Fruit fly (Drosophila melanogaster) whole organism, embryonic: ENCODE data around the gene Vago.
A peak's percentile ranks its signal among the peaks of the same experiment; 100 is the strongest.

ENCODE experiments used
- Asciz ChIP-seq: fragments of 200-800 bp; sonication (Bioruptor generic); optimal IDR thresholded peaks from 2 replicates; lab custom pipeline; 2017; ENCODE audit warnings: missing biosample characterization, mild to moderate bottlenecking, missing genetic modification characterization, missing genetic modification reagents
- B-H1 ChIP-seq: fragments of 200-800 bp; sonication (Bioruptor generic); IDR thresholded peaks from 3 replicates; pipeline ENCODE4 v1.3.6; 2022; ENCODE audit warnings: missing biosample characterization, missing genetic modification characterization
- CG10462 ChIP-seq: fragments of 200-800 bp; sonication (Bioruptor generic); optimal IDR thresholded peaks from 2 replicates; lab custom pipeline; 2016; ENCODE audit warnings: missing biosample characterization, missing genetic modification characterization
- CG12744 ChIP-seq: fragments of 200-800 bp; sonication (Bioruptor generic); optimal IDR thresholded peaks from 2 replicates; lab custom pipeline; 2016; ENCODE audit warnings: missing biosample characterization, missing genetic modification characterization
- CG15514 ChIP-seq: fragments of 200-800 bp; sonication (Bioruptor generic); optimal IDR thresholded peaks from 3 replicates; lab custom pipeline; 2017; ENCODE audit warnings: missing biosample characterization, missing genetic modification characterization, mild to moderate bottlenecking, moderate library complexity, missing genetic modification reagents
- CG15601 ChIP-seq: fragments of 200-800 bp; sonication (Bioruptor generic); optimal IDR thresholded peaks from 3 replicates; lab custom pipeline; 2019; ENCODE audit warnings: missing biosample characterization, mild to moderate bottlenecking, missing genetic modification characterization, moderate library complexity
- CG17359 ChIP-seq: fragments of 200-800 bp; sonication (Bioruptor generic); optimal IDR thresholded peaks from 3 replicates; lab custom pipeline; 2018; ENCODE audit warnings: missing biosample characterization, mild to moderate bottlenecking, missing genetic modification characterization, moderate library complexity
- CG17912 ChIP-seq: fragments of 200-800 bp; sonication (Bioruptor generic); optimal IDR thresholded peaks from 2 replicates; lab custom pipeline; 2018; ENCODE audit warnings: missing biosample characterization, mild to moderate bottlenecking, missing genetic modification characterization
- CG2120 ChIP-seq: fragments of 200-800 bp; sonication (Bioruptor generic); optimal IDR thresholded peaks from 3 replicates; lab custom pipeline; 2016; ENCODE audit warnings: missing biosample characterization, missing genetic modification characterization
- CG2202 ChIP-seq: fragments of 200-800 bp; sonication (Bioruptor generic); optimal IDR thresholded peaks from 2 replicates; lab custom pipeline; 2018; ENCODE audit warnings: missing biosample characterization, mild to moderate bottlenecking, missing genetic modification characterization
- CG31365 ChIP-seq: fragments of 200-800 bp; sonication (Bioruptor generic); optimal IDR thresholded peaks from 2 replicates; lab custom pipeline; 2018; ENCODE audit warnings: missing biosample characterization, mild to moderate bottlenecking, missing genetic modification characterization
- CG33557 ChIP-seq: fragments of 200-800 bp; sonication (Bioruptor generic); optimal IDR thresholded peaks from 2 replicates; lab custom pipeline; 2019; ENCODE audit warnings: missing biosample characterization, mild to moderate bottlenecking, missing genetic modification characterization, moderate library complexity
- CG34422 ChIP-seq: fragments of 200-800 bp; sonication (Bioruptor generic); IDR thresholded peaks from 3 replicates; pipeline ENCODE4 v1.3.6; 2022; ENCODE audit warnings: missing biosample characterization, missing genetic modification characterization
- CG4617 ChIP-seq: fragments of 200-800 bp; sonication (Bioruptor generic); optimal IDR thresholded peaks from 3 replicates; lab custom pipeline; 2016; ENCODE audit warnings: missing biosample characterization, missing genetic modification characterization, borderline replicate concordance
- CG6791 ChIP-seq: fragments of 200-800 bp; sonication (Bioruptor generic); IDR thresholded peaks from 3 replicates; pipeline ENCODE4 v1.3.6; 2022; ENCODE audit warnings: missing biosample characterization, missing genetic modification characterization; ENCODE audit not compliant: partially characterized antibody
- CG7839 ChIP-seq: fragments of 200-800 bp; sonication (Bioruptor generic); optimal IDR thresholded peaks from 3 replicates; lab custom pipeline; 2018; ENCODE audit warnings: missing biosample characterization, mild to moderate bottlenecking, missing genetic modification characterization, moderate library complexity
- CG8290 ChIP-seq, 3 experiments: fragments of 200-800 bp; sonication (Bioruptor generic); optimal IDR thresholded peaks; 2 replicates each; lab custom pipeline; 2016 to 2019; ENCODE audit warnings: missing biosample characterization in 3 of 3, missing genetic modification characterization in 3 of 3, mild to moderate bottlenecking in 2 of 3, moderate library complexity in 1 of 3
- CG8924 ChIP-seq: fragments of 200-800 bp; optimal IDR thresholded peaks from 3 replicates; lab custom pipeline; 2019; ENCODE audit warnings: missing biosample characterization, mild to moderate bottlenecking, missing genetic modification characterization, moderate library complexity
- D ChIP-seq, 2 experiments: fragments of 200-800 bp in 1 of 2; fragments of >200 bp in 1 of 2; sonication (Bioruptor generic) in 1 of 2; optimal IDR thresholded peaks; 2 replicates in 1 of 2; 3 replicates in 1 of 2; lab custom pipeline; 2017; ENCODE audit warnings: mild to moderate bottlenecking in 1 of 2, missing biosample characterization in 1 of 2, missing genetic modification characterization in 1 of 2, missing genetic modification reagents in 1 of 2
- E2f1 ChIP-seq: fragments of 200-800 bp; sonication (Bioruptor generic); IDR thresholded peaks from 2 replicates; pipeline ENCODE4 v1.3.6; 2022; ENCODE audit warnings: missing biosample characterization, missing genetic modification characterization
- Lpt ChIP-seq: fragments of >200 bp; optimal IDR thresholded peaks from 2 replicates; lab custom pipeline; 2018; ENCODE audit warnings: missing biosample characterization, missing genetic modification characterization
- Med ChIP-seq: fragments of 200-800 bp; sonication (Bioruptor generic); peaks from one replicate; lab custom pipeline; 2016; ENCODE audit warnings: missing biosample characterization, missing genetic modification characterization, mild to moderate bottlenecking, inconsistent platforms, moderate library complexity
- NC2β ChIP-seq: fragments of 200-800 bp; sonication (Bioruptor generic); optimal IDR thresholded peaks from 2 replicates; lab custom pipeline; 2016; ENCODE audit warnings: missing biosample characterization, missing genetic modification characterization
- Nf-YA ChIP-seq: fragments of 200-800 bp; sonication (Bioruptor generic); IDR thresholded peaks from 2 replicates; pipeline ENCODE4 v1.3.6; 2022; ENCODE audit warnings: missing biosample characterization, missing genetic modification characterization
- Oaz ChIP-seq: fragments of 200-800 bp; sonication (Bioruptor generic); IDR thresholded peaks from 2 replicates; pipeline ENCODE4 v1.3.6; 2022; ENCODE audit warnings: missing biosample characterization, missing genetic modification characterization
- Pdp1 ChIP-seq, 2 experiments: fragments of 200-800 bp; sonication (Bioruptor generic); optimal IDR thresholded peaks; 3 replicates each; lab custom pipeline; 2016; ENCODE audit warnings: missing biosample characterization in 2 of 2, missing genetic modification characterization in 2 of 2, mild to moderate bottlenecking in 1 of 2, moderate library complexity in 1 of 2
- Usf ChIP-seq: fragments of 200-800 bp; sonication (Bioruptor generic); optimal IDR thresholded peaks from 2 replicates; lab custom pipeline; 2017; ENCODE audit warnings: missing genotype, missing biosample characterization, missing genetic modification characterization
- Vsx1 ChIP-seq: fragments of 200-800 bp; sonication (Bioruptor generic); optimal IDR thresholded peaks from 2 replicates; lab custom pipeline; 2017; ENCODE audit warnings: missing biosample characterization, mild to moderate bottlenecking, missing genetic modification characterization, missing genetic modification reagents
- cg ChIP-seq: fragments of 200-800 bp; sonication (Bioruptor generic); optimal IDR thresholded peaks from 3 replicates; lab custom pipeline; 2019; ENCODE audit warnings: missing biosample characterization, mild to moderate bottlenecking, missing genetic modification characterization, moderate library complexity
- chinmo ChIP-seq: fragments of 200-800 bp; sonication (Bioruptor generic); IDR thresholded peaks from 4 replicates; pipeline ENCODE4 v1.3.6; 2022; ENCODE audit warnings: missing biosample characterization, missing genetic modification characterization; ENCODE audit not compliant: partially characterized antibody
- dysf ChIP-seq: fragments of 200-800 bp; sonication (Bioruptor generic); IDR thresholded peaks from 3 replicates; pipeline ENCODE4 v1.3.6; 2022; ENCODE audit warnings: missing biosample characterization, missing genetic modification characterization
- gce ChIP-seq: fragments of 200-800 bp; sonication (Bioruptor generic); IDR thresholded peaks from 3 replicates; pipeline ENCODE4 v1.3.6; 2022; ENCODE audit warnings: missing biosample characterization, missing genetic modification characterization
- ham ChIP-seq: fragments of 200-800 bp; sonication (Bioruptor generic); IDR thresholded peaks from 2 replicates; pipeline ENCODE4 v1.3.6; 2022; ENCODE audit warnings: missing biosample characterization, missing genetic modification characterization
- hb ChIP-seq: fragments of 200-800 bp; sonication (Bioruptor generic); IDR thresholded peaks from 3 replicates; pipeline ENCODE4 v1.3.6; 2022; ENCODE audit warnings: missing biosample characterization, missing genetic modification characterization; ENCODE audit not compliant: partially characterized antibody
- ind ChIP-seq: fragments of 200-800 bp; sonication (Bioruptor generic); optimal IDR thresholded peaks from 3 replicates; lab custom pipeline; 2016; ENCODE audit warnings: missing biosample characterization, missing genetic modification characterization
- insv ChIP-seq, 2 experiments: fragments of 200-800 bp; sonication (Bioruptor generic); optimal IDR thresholded peaks; 3 replicates each; lab custom pipeline; 2016 to 2018; ENCODE audit warnings: missing biosample characterization in 2 of 2, missing genetic modification characterization in 2 of 2
- lola ChIP-seq, 3 experiments: fragments of >200 bp in 2 of 3; fragments of 200-800 bp in 1 of 3; sonication (Bioruptor generic) in 1 of 3; optimal IDR thresholded peaks; 2 replicates each; lab custom pipeline; 2017 to 2019; ENCODE audit warnings: missing biosample characterization in 3 of 3, missing genetic modification characterization in 3 of 3, mild to moderate bottlenecking in 1 of 3, moderate library complexity in 1 of 3
- nom ChIP-seq: fragments of 200-800 bp; sonication (Bioruptor generic); optimal IDR thresholded peaks from 2 replicates; lab custom pipeline; 2017; ENCODE audit warnings: missing biosample characterization, missing genetic modification characterization, mild to moderate bottlenecking, moderate library complexity, missing genetic modification reagents
- odd ChIP-seq: fragments of 200-800 bp; sonication (Bioruptor generic); optimal IDR thresholded peaks from 2 replicates; lab custom pipeline; 2017; ENCODE audit warnings: missing biosample characterization, mild to moderate bottlenecking, missing genetic modification characterization
- otp ChIP-seq: fragments of 200-800 bp; sonication (Bioruptor generic); IDR thresholded peaks from 3 replicates; pipeline ENCODE4, ENCODE4 v1.3.6; 2022; ENCODE audit warnings: missing biosample characterization, missing genetic modification characterization
- pan ChIP-seq, 4 experiments: fragments of >200 bp in 3 of 4; fragments of 200-800 bp in 1 of 4; sonication (Bioruptor generic) in 1 of 4; optimal IDR thresholded peaks in 3 of 4; IDR thresholded peaks in 1 of 4; 2 replicates each; pipeline versions ENCODE4 v1.3.6 to Lab custom; 2017 to 2022; ENCODE audit warnings: missing biosample characterization in 2 of 4, missing genetic modification characterization in 2 of 4, mixed read lengths in 1 of 4
- peb ChIP-seq: fragments of 200-800 bp; sonication (Bioruptor generic); IDR thresholded peaks from 2 replicates; pipeline ENCODE4 v1.3.6; 2022; ENCODE audit warnings: missing biosample characterization, missing genetic modification characterization
- phol ChIP-seq: fragments of 200-800 bp; sonication (Bioruptor generic); optimal IDR thresholded peaks from 3 replicates; lab custom pipeline; 2018; ENCODE audit warnings: missing biosample characterization, mild to moderate bottlenecking, missing genetic modification characterization, moderate library complexity
- pros ChIP-seq: fragments of 200-800 bp; sonication (Bioruptor generic); optimal IDR thresholded peaks from 3 replicates; lab custom pipeline; 2019; ENCODE audit warnings: missing biosample characterization, mild to moderate bottlenecking, missing genetic modification characterization, moderate library complexity
- slbo ChIP-seq: fragments of 200-800 bp; sonication (Bioruptor generic); IDR thresholded peaks from 2 replicates; pipeline ENCODE4 v1.3.6; 2022; ENCODE audit warnings: missing biosample characterization, missing genetic modification characterization
- stwl ChIP-seq: fragments of 200-800 bp; sonication (Bioruptor generic); optimal IDR thresholded peaks from 3 replicates; lab custom pipeline; 2018; ENCODE audit warnings: missing biosample characterization, mild to moderate bottlenecking, missing genetic modification characterization, moderate library complexity
- vvl ChIP-seq: fragments of 200-800 bp; sonication (Bioruptor generic); IDR thresholded peaks from 2 replicates; pipeline ENCODE4 v1.3.6; 2022; ENCODE audit warnings: missing biosample characterization, missing genetic modification characterization

The Vago gene

dm6 chrX:11108845-11109450 is 19.9 kb downstream of the Vago start (continued):
- TF ChIP-seq B-H1: no peak
- no peak for TF ChIP-seq gce (GFP tag; lab: Robert Waterston, UW)
- TF ChIP-seq NC2β (GFP tag; lab: Kevin White, UChicago): no peak
- no peak for TF ChIP-seq CG10462 (GFP tag; lab: Kevin White, UChicago)
- peak; percentile 23 for TF ChIP-seq stwl (tag; lab: Kevin White, UChicago)
- TF ChIP-seq lola (GFP tag; optimal IDR thresholded peaks at IDR 0.05; lab: Kevin White, UChicago): no peak
- peak; percentile 54 for TF ChIP-seq cg
- TF ChIP-seq Vsx1 (GFP tag; lab: Kevin White, UChicago): no peak
- TF ChIP-seq slbo (GFP tag; lab: Robert Waterston, UW): 0 out of 2 replicates have a peak, but pooled peaks have one; percentile 7
- TF ChIP-seq ind: peak; percentile 22
- TF ChIP-seq nom: no peak
- TF ChIP-seq CG8924 (tag; lab: Kevin White, UChicago): no peak
- peak; percentile 12 for TF ChIP-seq phol
- TF ChIP-seq D (optimal IDR thresholded peaks at IDR 0.05; lab: Kevin White, UChicago): no peak
- TF ChIP-seq D (GFP tag; optimal IDR thresholded peaks at IDR 0.05; lab: Kevin White, UChicago): no peak
- TF ChIP-seq Med (GFP tag; lab: Kevin White, UChicago): peak; percentile 36
- TF ChIP-seq hb (GFP tag; lab: Robert Waterston, UW): no peak
- TF ChIP-seq insv (GFP tag; optimal IDR thresholded peaks at IDR 0.05; lab: Kevin White, UChicago): peak in 1 of 2 experiments; percentile 89
- no peak for TF ChIP-seq CG15601
- TF ChIP-seq CG2120: peak; percentile 30
- peak; percentile 15 for TF ChIP-seq CG17359
- no peak for TF ChIP-seq CG33557
- no peak for TF ChIP-seq Lpt (GFP tag; lab: Kevin White, UChicago)
- TF ChIP-seq Oaz (GFP tag; lab: Robert Waterston, UW): no peak
- TF ChIP-seq vvl: peak; percentile 36; the same call in 1 of the 2 replicates
- TF ChIP-seq CG8290 (GFP tag; optimal IDR thresholded peaks at IDR 0.05; lab: Kevin White, UChicago): no peak
- TF ChIP-seq CG8290 (tag; optimal IDR thresholded peaks at IDR 0.05; lab: Kevin White, UChicago): peak in 1 of 2 experiments; percentile 16
- no peak for TF ChIP-seq Asciz (GFP tag; lab: Kevin White, UChicago)
- TF ChIP-seq CG34422 (GFP tag; lab: Robert Waterston, UW): peak; percentile 74; the same call in 2 of the 3 replicates
- TF ChIP-seq pan (optimal IDR thresholded peaks at IDR 0.05; lab: Kevin White, UChicago): no peak
- TF ChIP-seq pan (GFP tag; optimal IDR thresholded peaks at IDR 0.05 in 1 of 2, IDR thresholded peaks at IDR 0.05 in 1 of 2): peak in 1 of 2 experiments; percentile 56
- no peak for TF ChIP-seq CG12744 (GFP tag; lab: Kevin White, UChicago)
- peak; percentile 98 for TF ChIP-seq CG31365 (tag; lab: Kevin White, UChicago)
- TF ChIP-seq CG15514 (GFP tag; lab: Kevin White, UChicago): no peak
- TF ChIP-seq Usf (GFP tag; lab: Kevin White, UChicago): no peak
- TF ChIP-seq E2f1: no peak
- no peak for TF ChIP-seq CG6791 (GFP tag; lab: Robert Waterston, UW)
- TF ChIP-seq CG4617 (GFP tag; lab: Kevin White, UChicago): no peak
- no peak for TF ChIP-seq ham (GFP tag; lab: Robert Waterston, UW)
- no peak for TF ChIP-seq CG7839
- no peak for TF ChIP-seq Nf-YA
- TF ChIP-seq odd (GFP tag; lab: Kevin White, UChicago): no peak
- TF ChIP-seq dysf: no peak
- no peak for TF ChIP-seq CG2202
- TF ChIP-seq peb (GFP tag; lab: Robert Waterston, UW): no peak
- peak in 1 of 2 experiments; percentile 68 for TF ChIP-seq Pdp1 (GFP tag; optimal IDR thresholded peaks at IDR 0.05; lab: Kevin White, UChicago)
- no peak for TF ChIP-seq CG17912 (GFP tag; lab: Kevin White, UChicago)
- peak; percentile 59 for TF ChIP-seq pros (GFP tag; lab: Kevin White, UChicago)
- TF ChIP-seq otp (GFP tag; lab: Robert Waterston, UW): no peak
- no peak for TF ChIP-seq chinmo
